Worm (Caenorhabditis elegans) whole organism, mixed stage, embryonic: ENCODE results near the gene F55B11.3.

ENCODE experiments used
- drap-1 ChIP-seq: fragments of 200-800 bp; sonication (Bioruptor generic); optimal IDR thresholded peaks from 3 replicates; lab custom pipeline; 2018; ENCODE audit warnings: mild to moderate bottlenecking, missing genetic modification characterization, missing compliant biosample characterization
- elt-1 ChIP-seq: sonication (generic microtip); optimal IDR thresholded peaks from 2 replicates; lab custom pipeline; 2017; ENCODE audit warnings: missing genetic modification characterization, mild to moderate bottlenecking, missing compliant biosample characterization, antibody characterized with exemption, moderate library complexity, borderline replicate concordance; ENCODE audit not compliant: insufficient read depth
- flh-1 ChIP-seq: fragments of 200-800 bp; sonication (Bioruptor generic); optimal IDR thresholded peaks from 2 replicates; lab custom pipeline; 2018; ENCODE audit warnings: mild to moderate bottlenecking, missing genetic modification characterization, moderate library complexity, missing compliant biosample characterization
- ham-2 ChIP-seq: fragments of 200-800 bp; sonication (Bioruptor generic); optimal IDR thresholded peaks from 2 replicates; lab custom pipeline; 2018; ENCODE audit warnings: mild to moderate bottlenecking, missing genetic modification characterization, missing compliant biosample characterization
- lin-13 ChIP-seq: fragments of 150-350 bp; optimal IDR thresholded peaks from 2 replicates; lab custom pipeline; 2014; ENCODE audit warnings: missing biosample characterization, missing genetic modification characterization
- mep-1 ChIP-seq: fragments of 150-350 bp; optimal IDR thresholded peaks from 2 replicates; lab custom pipeline; 2017; ENCODE audit warnings: missing biosample characterization, missing genetic modification reagents, missing genetic modification characterization, inconsistent platforms
- nhr-12 ChIP-seq: fragments of 150-350 bp; optimal IDR thresholded peaks from 2 replicates; lab custom pipeline; 2014; ENCODE audit warnings: missing biosample characterization, missing genetic modification characterization
- nhr-2 ChIP-seq: fragments of 150-350 bp; optimal IDR thresholded peaks from 2 replicates; lab custom pipeline; 2014; ENCODE audit warnings: missing biosample characterization, missing genetic modification characterization
- nhr-237 ChIP-seq: fragments of 150-350 bp; optimal IDR thresholded peaks from 2 replicates; lab custom pipeline; 2014; ENCODE audit warnings: missing biosample characterization, missing genetic modification characterization
- pha-4 ChIP-seq: fragments of 150-350 bp; optimal IDR thresholded peaks from 2 replicates; lab custom pipeline; 2018; ENCODE audit warnings: missing biosample characterization, missing genetic modification reagents, missing genetic modification characterization
- unc-62 ChIP-seq: fragments of 150-350 bp; optimal IDR thresholded peaks from 2 replicates; lab custom pipeline; 2014; ENCODE audit warnings: missing biosample characterization, missing genetic modification reagents, missing genetic modification characterization
- ztf-11 ChIP-seq: fragments of 150-350 bp; optimal IDR thresholded peaks from 2 replicates; lab custom pipeline; 2014; ENCODE audit warnings: missing biosample characterization, missing genetic modification characterization

ce11 chrIV:14430853-14431252 is 6.4 kb downstream of the F55B11.3 start, which contains the start of gene F55B11.4:
- TF ChIP-seq drap-1 (no peak), mep-1 (tag; lab: Kevin White, UChicago) (no peak), elt-1 (no peak), ztf-11 (tag; lab: Kevin White, UChicago) (no peak), nhr-237 (no peak), flh-1 (no peak), ham-2 (no peak), unc-62 (GFP tag; lab: Kevin White, UChicago) (no peak), pha-4 (tag; lab: Kevin White, UChicago) (no peak), nhr-2 (no peak), nhr-12 (no peak), lin-13 (tag; lab: Kevin White, UChicago) (no peak)
